Worm (Caenorhabditis elegans): ENCODE results near the gene C16A3.5.

C16A3.5 gene

ce11 chrIII:6345968-6346498 lies 34.5 kb upstream of the C16A3.5 start, which contains the start of the genes trmt-10C.2 and C56G2.22:
trmt-10C.2 (plus strand) TSS chrIII:6346281.
C56G2.22 (plus strand) TSS chrIII:6346448.
- TF ChIP-seq aptf-2 (GFP tag; conservative IDR thresholded peaks at IDR 0.05) (no peak), madf-3 (GFP tag; IDR thresholded peaks at IDR 0.05) (no peak), attf-6 (GFP tag; IDR thresholded peaks at IDR 0.05) (no peak), F55B11.4 (tag; optimal IDR thresholded peaks at IDR 0.05; ENCODE audit: borderline replicate concordance, insufficient read depth) (no peak), nhr-120 (GFP tag; IDR thresholded peaks at IDR 0.05) (no peak), lin-40 (tag; optimal IDR thresholded peaks at IDR 0.05) (no peak), B0035.1 (tag; optimal IDR thresholded peaks at IDR 0.05) (no peak), ceh-79 (tag; optimal IDR thresholded peaks at IDR 0.05) (no peak), ekl-4 (GFP tag; IDR thresholded peaks at IDR 0.05) (no peak), mcd-1 (GFP tag; IDR thresholded peaks at IDR 0.05) (no peak), Y53G8AR.9 (GFP tag; conservative IDR thresholded peaks at IDR 0.05) (0 out of 2 replicates have a peak, but pooled peaks have one; percentile 49), aptf-3 (GFP tag; IDR thresholded peaks at IDR 0.05) (no peak), D2030.7 (GFP tag; IDR thresholded peaks at IDR 0.05) (no peak), F33H1.4 (GFP tag; IDR thresholded peaks at IDR 0.05) (no peak), nhr-80 (tag; optimal IDR thresholded peaks at IDR 0.05) (peak; percentile 23)

DNA sequence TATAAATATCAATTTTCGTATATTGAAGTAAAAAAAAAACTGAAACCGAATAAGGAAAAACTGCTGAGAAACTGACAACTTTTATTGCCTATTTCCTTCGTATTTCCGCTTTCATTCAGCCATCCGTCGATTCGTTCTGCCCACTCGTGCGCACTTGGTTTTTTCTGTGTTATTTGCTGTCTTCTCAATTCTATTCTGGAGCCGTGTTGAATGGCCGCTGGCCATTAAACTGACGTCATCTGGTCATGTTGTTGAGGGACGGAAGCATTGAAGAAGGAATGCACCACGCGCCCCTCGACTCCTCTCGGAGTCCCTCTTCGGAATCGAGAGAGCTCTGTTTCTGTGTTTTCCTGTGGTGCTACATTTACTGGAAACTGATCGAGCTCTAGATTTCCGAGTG lies 32.0 kb upstream of the C16A3.5 start:
- TF ChIP-seq F10E7.11 (tag; optimal IDR thresholded peaks at IDR 0.05): peak; percentile 27
- TF ChIP-seq pbrm-1 (GFP tag; IDR thresholded peaks at IDR 0.05): 0 out of 2 replicates have a peak, but pooled peaks have one; percentile 15
- TF ChIP-seq madf-6 (GFP tag; IDR thresholded peaks at IDR 0.05): peak; percentile 34; the same call in 1 of the 2 replicates
- no peak for TF ChIP-seq unc-130 (GFP tag; optimal IDR thresholded peaks at IDR 0.05)
- no peak for TF ChIP-seq madf-10 (tag; optimal IDR thresholded peaks at IDR 0.05)
- TF ChIP-seq atf-7 (tag; optimal IDR thresholded peaks at IDR 0.05): peak; percentile 75
- peak; percentile 26 for TF ChIP-seq lin-40 (tag; optimal IDR thresholded peaks at IDR 0.05)
- TF ChIP-seq cebp-1 (GFP tag; IDR thresholded peaks at IDR 0.05): no peak
- TF ChIP-seq cebp-1 (tag; optimal IDR thresholded peaks at IDR 0.05): peak; percentile 30
- TF ChIP-seq ceh-27 (GFP tag; optimal IDR thresholded peaks at IDR 0.05): peak; percentile 57
- TF ChIP-seq zfh-2 (GFP tag; conservative IDR thresholded peaks at IDR 0.05): peak; percentile 42; the same call in 1 of the 2 replicates
- 0 out of 2 replicates have a peak, but pooled peaks have one; percentile 38 for TF ChIP-seq hsf-1 (GFP tag; IDR thresholded peaks at IDR 0.05)
- TF ChIP-seq lin-35 (GFP tag; optimal IDR thresholded peaks at IDR 0.05): peak in 1 of 3 experiments; percentile 11
- TF ChIP-seq ceh-100 (GFP tag; IDR thresholded peaks at IDR 0.05): no peak; the same call in 1 of the 2 replicates
- TF ChIP-seq chd-7 (tag; optimal IDR thresholded peaks at IDR 0.05): peak; percentile 52
- no peak for TF ChIP-seq Y67H2A.10 (GFP tag; conservative IDR thresholded peaks at IDR 0.05)

ce11 chrIII:6350424-6350823 lies 30.1 kb upstream of the C16A3.5 start:
- TF ChIP-seq pbrm-1 (GFP tag; IDR thresholded peaks at IDR 0.05) (no peak), ets-4 (GFP tag; optimal IDR thresholded peaks at IDR 0.05) (no peak), F37B4.10 (GFP tag; IDR thresholded peaks at IDR 0.05) (no peak)

DNA sequence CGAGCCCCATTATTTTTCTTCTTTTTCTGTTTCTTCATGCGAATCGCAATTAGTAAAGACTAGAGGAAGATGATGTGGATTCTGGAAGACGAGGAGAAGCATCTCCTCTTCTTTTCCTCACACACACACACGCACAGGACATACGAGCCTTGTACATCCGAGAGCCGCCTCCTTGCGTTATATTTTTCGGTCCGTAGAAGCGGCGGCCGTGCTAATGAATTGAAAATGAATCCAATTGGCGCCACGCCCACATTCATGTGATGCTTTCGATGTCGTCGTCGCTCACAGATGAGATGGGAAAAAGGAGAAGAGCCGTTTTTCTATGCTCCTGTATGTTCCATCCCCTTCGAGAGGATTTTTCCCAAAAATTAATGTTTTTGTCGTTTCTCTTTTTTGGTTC lies 29.1 kb upstream of the C16A3.5 start:
- no peak for TF ChIP-seq Y67H2A.10 (GFP tag; conservative IDR thresholded peaks at IDR 0.05)
- no peak for TF ChIP-seq akir-1 (GFP tag; optimal IDR thresholded peaks at IDR 0.05)
- TF ChIP-seq zfh-2 (GFP tag; conservative IDR thresholded peaks at IDR 0.05): 0 out of 2 replicates have a peak, but pooled peaks have one; percentile 19
